Fruit fly (Drosophila melanogaster) Kc167 (cell line): ENCODE data around the gene CG6398.

Experiments
- Myc ChIP-seq: fragments of >200 bp; optimal IDR thresholded peaks from 2 replicates; lab custom pipeline; 2017; ENCODE audit warnings: missing external identifiers
- Sin3A ChIP-seq: fragments of >200 bp; optimal IDR thresholded peaks from 2 replicates; lab custom pipeline; 2018; ENCODE audit warnings: missing external identifiers
- h ChIP-seq: fragments of >200 bp; optimal IDR thresholded peaks from 3 replicates; lab custom pipeline; 2018; ENCODE audit warnings: missing external identifiers
- psq ChIP-seq: fragments of >200 bp; optimal IDR thresholded peaks from 2 replicates; lab custom pipeline; 2017; ENCODE audit warnings: missing external identifiers
- ttk ChIP-seq: sonication (Bioruptor generic); optimal IDR thresholded peaks from 2 replicates; lab custom pipeline; 2017; ENCODE audit warnings: missing external identifiers

dm6 chrX:17856029-17856428 lies 25.4 kb downstream of the CG6398 start, which contains the start of gene Mco4:
- TF ChIP-seq Sin3A (lab: Kevin White, UChicago): no peak
- no peak for TF ChIP-seq h (lab: Kevin White, UChicago)
- TF ChIP-seq psq (lab: Kevin White, UChicago): no peak
- no peak for TF ChIP-seq Myc (lab: Kevin White, UChicago)
- no peak for TF ChIP-seq ttk (lab: Kevin White, UChicago)
